Fruit fly (Drosophila melanogaster): ENCODE results near the gene CG4558.

Gene CG4558

DNA sequence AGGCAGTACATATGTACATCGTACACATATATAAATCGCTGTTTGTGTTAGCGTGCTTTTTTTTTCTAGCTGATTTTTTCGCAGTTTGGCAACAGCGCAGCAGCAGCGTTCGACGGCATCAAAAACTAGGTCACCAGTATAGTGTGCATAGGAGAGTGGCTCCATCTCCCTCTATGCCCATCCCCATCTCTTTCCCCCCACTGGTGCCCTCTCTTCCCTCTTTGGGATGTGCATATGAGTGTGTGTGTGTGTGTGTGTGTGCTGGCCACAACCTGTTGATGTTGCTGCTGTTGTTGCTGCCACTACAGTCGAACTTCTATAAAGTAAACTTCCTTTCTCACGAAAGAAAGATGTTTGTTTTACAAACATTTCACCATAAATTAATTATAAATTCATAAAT, 22.2 kb downstream of the CG4558 start:
- TF ChIP-seq toe (GFP tag; optimal IDR thresholded peaks at IDR 0.05) (no peak), pad (GFP tag; optimal IDR thresholded peaks at IDR 0.05) (no peak), tj (GFP tag; optimal IDR thresholded peaks at IDR 0.05) (no peak), Mnt (GFP tag; optimal IDR thresholded peaks at IDR 0.05) (no peak), cic (GFP tag; optimal IDR thresholded peaks at IDR 0.05) (no peak), Hr96 (GFP tag; optimal IDR thresholded peaks at IDR 0.05) (no peak), CG12768 (GFP tag; optimal IDR thresholded peaks at IDR 0.05) (no peak), Clk (GFP tag; optimal IDR thresholded peaks at IDR 0.05) (no peak)

DNA sequence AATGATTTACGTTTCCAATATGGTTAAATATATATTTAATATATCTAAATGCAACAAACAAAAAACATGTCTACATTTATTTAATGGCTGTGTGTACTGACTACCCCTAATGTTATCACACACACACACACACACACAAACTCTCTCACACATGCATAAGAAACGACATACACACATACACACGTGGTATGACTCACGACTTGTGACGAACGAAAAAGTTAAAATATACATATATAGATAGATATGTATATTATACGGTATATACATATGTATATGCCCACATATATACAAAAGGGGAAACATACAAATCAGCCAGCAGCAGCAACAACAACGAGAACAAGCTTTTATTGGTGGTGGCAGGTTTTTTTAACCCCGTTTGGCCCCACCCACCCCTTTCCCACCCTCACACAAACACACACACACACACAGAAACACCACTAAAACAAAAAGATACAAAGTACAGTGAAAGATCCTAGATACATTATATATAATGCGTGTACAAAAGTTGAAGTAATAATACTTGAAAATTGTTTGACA, 25.4 kb downstream of the CG4558 start:
- no peak for TF ChIP-seq CG12768 (GFP tag; optimal IDR thresholded peaks at IDR 0.05)
- TF ChIP-seq kay (GFP tag; ENCODE audit: borderline replicate concordance) = peak; percentile 37
- TF ChIP-seq pad (GFP tag; optimal IDR thresholded peaks at IDR 0.05) = peak; percentile 85
- peak; percentile 10 for TF ChIP-seq CG7101 (tag; optimal IDR thresholded peaks at IDR 0.05)
- TF ChIP-seq CG33017 (tag; optimal IDR thresholded peaks at IDR 0.05) = peak; percentile 37
- peak; percentile 2 for TF ChIP-seq tj (GFP tag; optimal IDR thresholded peaks at IDR 0.05)

DNA sequence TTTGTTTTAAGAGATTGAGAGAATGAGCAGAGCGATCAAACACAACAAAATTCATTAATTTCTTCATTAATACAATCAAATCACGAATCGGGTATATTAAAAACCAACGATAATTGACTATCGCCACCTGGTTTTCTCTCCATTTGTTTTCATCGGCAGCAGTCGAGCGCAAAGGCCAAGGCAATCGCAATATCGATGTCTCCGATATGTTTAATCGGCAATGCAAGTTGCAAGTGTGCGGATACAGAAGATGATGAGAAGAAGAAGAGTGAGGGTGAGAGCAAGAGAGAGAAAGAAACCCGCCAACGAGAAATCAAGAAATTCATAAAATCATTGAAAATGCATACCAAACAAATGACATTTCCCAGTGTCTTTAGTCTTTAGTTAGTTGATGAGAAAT, 26.2 kb downstream of the CG4558 start:
- TF ChIP-seq CG14711 (tag; optimal IDR thresholded peaks at IDR 0.05) (no peak), tj (GFP tag; optimal IDR thresholded peaks at IDR 0.05) (no peak), bab1 (GFP tag; optimal IDR thresholded peaks at IDR 0.05) (peak; percentile 40)

DNA sequence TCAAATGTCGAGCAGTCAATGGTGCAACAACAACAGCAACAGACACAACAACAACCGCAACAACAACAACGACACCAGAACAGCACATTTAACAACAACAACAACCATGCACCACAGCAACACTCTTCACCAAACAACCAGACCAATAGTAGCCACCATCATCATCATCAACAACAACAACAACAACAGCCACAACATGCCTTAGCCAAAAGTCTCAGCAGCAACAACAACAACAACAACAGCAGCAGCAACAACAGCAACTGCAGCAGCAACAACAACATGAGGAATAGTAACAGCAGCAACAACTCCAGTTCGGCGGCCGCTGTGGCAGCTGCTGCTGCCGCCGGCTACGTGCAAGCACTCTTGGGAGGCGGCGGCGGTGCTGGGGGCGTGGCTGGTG, 26.8 kb downstream of the CG4558 start:
- TF ChIP-seq Mnt (GFP tag; optimal IDR thresholded peaks at IDR 0.05) = no peak
- no peak for TF ChIP-seq CG7045 (GFP tag; optimal IDR thresholded peaks at IDR 0.05)
- TF ChIP-seq CG1620 (GFP tag; optimal IDR thresholded peaks at IDR 0.05) = no peak
- no peak for TF ChIP-seq CG5204 (GFP tag; optimal IDR thresholded peaks at IDR 0.05)
- TF ChIP-seq CG14711 (tag; optimal IDR thresholded peaks at IDR 0.05) = no peak
- no peak for TF ChIP-seq tj (GFP tag; optimal IDR thresholded peaks at IDR 0.05)
- TF ChIP-seq pad (GFP tag; optimal IDR thresholded peaks at IDR 0.05) = no peak
- no peak for TF ChIP-seq toe (GFP tag; optimal IDR thresholded peaks at IDR 0.05)
- no peak for TF ChIP-seq CG12768 (GFP tag; optimal IDR thresholded peaks at IDR 0.05)
- no peak for TF ChIP-seq cnc (optimal IDR thresholded peaks at IDR 0.05)
- no peak for TF ChIP-seq kay (GFP tag; ENCODE audit: borderline replicate concordance)
- no peak for TF ChIP-seq ovo (GFP tag; optimal IDR thresholded peaks at IDR 0.05)
- no peak for TF ChIP-seq Hr96 (GFP tag; optimal IDR thresholded peaks at IDR 0.05)
- TF ChIP-seq cic (GFP tag; optimal IDR thresholded peaks at IDR 0.05) = no peak

DNA sequence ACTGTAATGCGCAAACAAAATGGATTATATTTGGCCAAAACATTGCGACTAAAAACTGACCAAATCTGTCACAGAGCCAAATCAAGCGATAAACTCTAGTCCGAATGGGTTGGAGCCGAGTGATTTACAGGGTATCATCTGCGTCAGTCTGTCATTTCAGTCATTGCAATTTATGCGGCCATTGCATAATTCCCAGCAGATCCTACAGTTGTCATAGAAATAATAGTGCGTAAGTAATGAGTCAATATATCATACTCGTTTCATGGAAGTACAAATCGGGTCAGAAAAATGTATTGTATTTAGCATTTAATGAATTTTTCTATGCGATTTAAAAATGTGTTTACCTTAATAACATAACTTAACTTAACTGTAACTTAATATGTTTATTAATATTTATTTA, 48.6 kb downstream of the CG4558 start:
- TF ChIP-seq ovo (GFP tag; optimal IDR thresholded peaks at IDR 0.05) (no peak), CG7101 (tag; optimal IDR thresholded peaks at IDR 0.05) (no peak), cnc (optimal IDR thresholded peaks at IDR 0.05) (no peak), Clk (GFP tag; optimal IDR thresholded peaks at IDR 0.05) (no peak), toe (GFP tag; optimal IDR thresholded peaks at IDR 0.05) (no peak), CG33017 (tag; optimal IDR thresholded peaks at IDR 0.05) (no peak), Hr96 (GFP tag; optimal IDR thresholded peaks at IDR 0.05) (no peak), bab1 (GFP tag; optimal IDR thresholded peaks at IDR 0.05) (no peak), CG7045 (GFP tag; optimal IDR thresholded peaks at IDR 0.05) (no peak), Mnt (GFP tag; optimal IDR thresholded peaks at IDR 0.05) (no peak), kay (GFP tag; ENCODE audit: borderline replicate concordance) (no peak), CG12768 (GFP tag; optimal IDR thresholded peaks at IDR 0.05) (no peak), Crg-1 (GFP tag; optimal IDR thresholded peaks at IDR 0.05) (no peak), CG11617 (GFP tag; optimal IDR thresholded peaks at IDR 0.05) (no peak), cic (GFP tag; optimal IDR thresholded peaks at IDR 0.05) (no peak), CG14711 (tag; optimal IDR thresholded peaks at IDR 0.05) (no peak)
